Worm (Caenorhabditis elegans) whole organism, young adult: ENCODE data around the gene R11G11.16.

Source experiments
- B0261.1 ChIP-seq: sonication (generic microtip); optimal IDR thresholded peaks from 2 replicates; lab custom pipeline; 2016; ENCODE audit warnings: mild to moderate bottlenecking, missing genetic modification characterization, moderate library complexity, missing compliant biosample characterization
- C17E4.6 ChIP-seq: fragments of 200-800 bp; sonication (Bioruptor generic); IDR thresholded peaks from 2 replicates; pipeline ENCODE4 v1.3.6; 2022; ENCODE audit warnings: missing genetic modification reagents, missing genetic modification characterization, missing compliant biosample characterization
- F22D6.2 ChIP-seq: sonication (generic microtip); optimal IDR thresholded peaks from 2 replicates; lab custom pipeline; 2016; ENCODE audit warnings: mild to moderate bottlenecking, missing genetic modification characterization, missing compliant biosample characterization
- K11D2.4 ChIP-seq: fragments of 200-800 bp; sonication (Bioruptor generic); IDR thresholded peaks from 2 replicates; pipeline ENCODE4 v1.3.6; 2022; ENCODE audit warnings: missing genetic modification reagents, missing genetic modification characterization, missing compliant biosample characterization
- T07F8.4 ChIP-seq: sonication (generic microtip); optimal IDR thresholded peaks from 2 replicates; lab custom pipeline; 2016; ENCODE audit warnings: mild to moderate bottlenecking, missing genetic modification characterization, moderate library complexity, missing compliant biosample characterization
- T26A5.8 ChIP-seq: sonication (generic microtip); optimal IDR thresholded peaks from 2 replicates; lab custom pipeline; 2016; ENCODE audit warnings: missing genetic modification characterization, missing compliant biosample characterization
- Y53G8AR.9 ChIP-seq: fragments of 200-800 bp; sonication (Bioruptor generic); conservative IDR thresholded peaks from 2 replicates; pipeline ENCODE4 v1.3.6; 2022; ENCODE audit warnings: missing genetic modification reagents, missing genetic modification characterization, missing compliant biosample characterization
- Y79H2A.3 ChIP-seq: fragments of 200-800 bp; sonication (Bioruptor generic); conservative IDR thresholded peaks from 2 replicates; pipeline ENCODE4 v1.3.6; 2022; ENCODE audit warnings: missing genetic modification reagents, missing genetic modification characterization, missing compliant biosample characterization
- attf-5 ChIP-seq: fragments of 200-800 bp; sonication (Bioruptor generic); optimal IDR thresholded peaks from 2 replicates; lab custom pipeline; 2018; ENCODE audit warnings: mild to moderate bottlenecking, missing genetic modification characterization, missing compliant biosample characterization
- cebp-1 ChIP-seq, 2 experiments: fragments of 200-800 bp in 1 of 2; sonication (Bioruptor generic) in 1 of 2; sonication (generic microtip) in 1 of 2; IDR thresholded peaks in 1 of 2; optimal IDR thresholded peaks in 1 of 2; 2 replicates each; pipeline versions ENCODE4 v1.3.6 to Lab custom; 2017 to 2022; ENCODE audit warnings: missing compliant biosample characterization in 2 of 2, missing genetic modification characterization in 2 of 2, mild to moderate bottlenecking in 1 of 2, missing genetic modification reagents in 1 of 2, moderate library complexity in 1 of 2
- ceh-79 ChIP-seq: sonication (generic microtip); optimal IDR thresholded peaks from 2 replicates; lab custom pipeline; 2017; ENCODE audit warnings: mild to moderate bottlenecking, missing genetic modification characterization, missing compliant biosample characterization
- ceh-91 ChIP-seq: fragments of 200-800 bp; sonication (Bioruptor generic); IDR thresholded peaks from 2 replicates; pipeline ENCODE4 v1.3.6; 2022; ENCODE audit warnings: missing genetic modification reagents, missing genetic modification characterization, missing compliant biosample characterization
- die-1 ChIP-seq: sonication (generic microtip); optimal IDR thresholded peaks from 2 replicates; lab custom pipeline; 2016; ENCODE audit warnings: missing genotype, mild to moderate bottlenecking, missing genetic modification characterization, missing compliant biosample characterization
- dox-1 ChIP-seq: fragments of 200-800 bp; sonication (Bioruptor generic); IDR thresholded peaks from 2 replicates; pipeline ENCODE4 v1.3.6; 2022; ENCODE audit warnings: missing genetic modification reagents, missing genetic modification characterization, missing compliant biosample characterization
- ets-4 ChIP-seq: fragments of 200-800 bp; sonication (Bioruptor generic); optimal IDR thresholded peaks from 2 replicates; lab custom pipeline; 2018; ENCODE audit warnings: mild to moderate bottlenecking, missing genetic modification characterization, missing compliant biosample characterization
- him-1 ChIP-seq: sonication (generic microtip); optimal IDR thresholded peaks from 2 replicates; lab custom pipeline; 2016; ENCODE audit warnings: missing genotype, missing genetic modification reagents, missing genetic modification characterization, missing compliant biosample characterization
- hmg-20 ChIP-seq: fragments of 200-800 bp; sonication (Bioruptor generic); IDR thresholded peaks from 2 replicates; pipeline ENCODE4 v1.3.6; 2022; ENCODE audit warnings: missing genetic modification reagents, missing genetic modification characterization, missing compliant biosample characterization
- hrde-1 ChIP-seq: sonication (generic microtip); optimal IDR thresholded peaks from 2 replicates; lab custom pipeline; 2016; ENCODE audit warnings: missing genetic modification characterization, mild to moderate bottlenecking, missing compliant biosample characterization, moderate library complexity, missing genotype, missing genetic modification reagents, borderline replicate concordance
- hsf-1 ChIP-seq: fragments of 200-800 bp; sonication (Bioruptor generic); IDR thresholded peaks from 2 replicates; pipeline ENCODE4 v1.3.6; 2022; ENCODE audit warnings: missing genetic modification reagents, missing genetic modification characterization, missing compliant biosample characterization
- lin-40 ChIP-seq: sonication (generic microtip); optimal IDR thresholded peaks from 2 replicates; lab custom pipeline; 2016; ENCODE audit warnings: missing genetic modification characterization, mild to moderate bottlenecking, missing compliant biosample characterization, missing genotype, missing genetic modification reagents
- mxl-1 ChIP-seq: sonication (generic microtip); optimal IDR thresholded peaks from 2 replicates; lab custom pipeline; 2016; ENCODE audit warnings: missing genetic modification characterization, missing compliant biosample characterization
- nhr-80 ChIP-seq: sonication (generic microtip); optimal IDR thresholded peaks from 2 replicates; lab custom pipeline; 2016; ENCODE audit warnings: missing genetic modification characterization, missing compliant biosample characterization
- nhr-90 ChIP-seq: sonication (generic microtip); optimal IDR thresholded peaks from 2 replicates; lab custom pipeline; 2016; ENCODE audit warnings: missing genotype, mild to moderate bottlenecking, missing genetic modification characterization, missing compliant biosample characterization
- pbrm-1 ChIP-seq: fragments of 200-800 bp; sonication (Bioruptor generic); IDR thresholded peaks from 2 replicates; pipeline ENCODE4 v1.3.6; 2022; ENCODE audit warnings: missing genetic modification reagents, missing genetic modification characterization, missing compliant biosample characterization
- rpc-1 ChIP-seq, 2 experiments: fragments of 150-350 bp in 1 of 2; sonication (generic microtip) in 1 of 2; optimal IDR thresholded peaks; 2 replicates each; lab custom pipeline; 2014 to 2018; ENCODE audit warnings: missing biosample characterization in 1 of 2, missing genetic modification characterization in 1 of 2, missing genetic modification reagents in 1 of 2, missing genotype in 1 of 2
- snpc-3.4 ChIP-seq: sonication (generic microtip); optimal IDR thresholded peaks from 2 replicates; lab custom pipeline; 2017; ENCODE audit warnings: missing genetic modification characterization, mild to moderate bottlenecking, missing compliant biosample characterization, antibody characterized with exemption, moderate library complexity, missing genotype, missing genetic modification reagents
- snpc-4 ChIP-seq, 5 experiments: fragments of 150-350 bp in 1 of 5; sonication (generic microtip) in 4 of 5; optimal IDR thresholded peaks; 2 replicates each; lab custom pipeline; 2014 to 2018; ENCODE audit warnings: missing genetic modification characterization in 5 of 5, missing biosample characterization in 3 of 5, antibody characterized with exemption in 2 of 5, mild to moderate bottlenecking in 2 of 5, missing compliant biosample characterization in 2 of 5, missing genotype in 2 of 5, moderate library complexity in 2 of 5, missing genetic modification reagents in 1 of 5
- sptf-2 ChIP-seq: fragments of 200-800 bp; sonication (Bioruptor generic); optimal IDR thresholded peaks from 2 replicates; lab custom pipeline; 2018; ENCODE audit warnings: mild to moderate bottlenecking, missing genetic modification characterization, missing compliant biosample characterization
- tbp1 ChIP-seq: fragments of 200-800 bp; sonication (Bioruptor generic); optimal IDR thresholded peaks from 2 replicates; lab custom pipeline; 2018; ENCODE audit warnings: mild to moderate bottlenecking, missing genetic modification characterization, missing compliant biosample characterization
- unc-130 ChIP-seq: sonication (generic microtip); optimal IDR thresholded peaks from 2 replicates; lab custom pipeline; 2016; ENCODE audit warnings: missing genetic modification reagents, missing genetic modification characterization, missing compliant biosample characterization
- zfh-2 ChIP-seq: fragments of 200-800 bp; sonication (Bioruptor generic); conservative IDR thresholded peaks from 2 replicates; pipeline ENCODE4 v1.3.6; 2022; ENCODE audit warnings: missing genetic modification reagents, missing genetic modification characterization, missing compliant biosample characterization

R11G11.16 gene

DNA sequence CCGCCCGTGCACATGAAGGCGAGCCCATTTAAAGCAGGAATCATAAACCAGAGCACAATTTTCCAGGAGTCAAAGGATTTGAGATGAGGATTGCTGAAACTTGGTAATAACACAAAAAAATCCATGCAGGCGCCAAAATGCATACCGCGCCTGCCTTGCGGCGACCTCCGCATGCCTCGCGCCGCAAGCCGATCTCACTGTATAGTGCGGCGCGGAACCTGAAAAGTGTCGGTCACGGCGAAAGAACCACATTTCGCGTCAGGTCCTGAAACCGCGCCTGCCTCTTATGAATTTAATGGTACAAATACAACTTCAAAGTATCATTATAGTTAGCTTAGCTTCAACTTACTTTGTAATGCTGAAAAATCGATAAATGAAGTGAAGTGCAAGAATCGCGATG, 24.4 kb downstream of the R11G11.16 start:
- TF ChIP-seq T07F8.4 (tag; lab: Kevin White, UChicago) (no peak), zfh-2 (GFP tag; lab: Robert Waterston, UW) (peak; percentile 73), hsf-1 (no peak), snpc-4 (GFP tag; optimal IDR thresholded peaks at IDR 0.05; lab: Kevin White, UChicago) (no peak), snpc-4 (tag; optimal IDR thresholded peaks at IDR 0.05; lab: Kevin White, UChicago) (peak in 1 of 4 experiments; percentile 1), ets-4 (GFP tag; lab: Kevin White, UChicago) (no peak), ceh-91 (GFP tag; lab: Robert Waterston, UW) (no peak)

DNA sequence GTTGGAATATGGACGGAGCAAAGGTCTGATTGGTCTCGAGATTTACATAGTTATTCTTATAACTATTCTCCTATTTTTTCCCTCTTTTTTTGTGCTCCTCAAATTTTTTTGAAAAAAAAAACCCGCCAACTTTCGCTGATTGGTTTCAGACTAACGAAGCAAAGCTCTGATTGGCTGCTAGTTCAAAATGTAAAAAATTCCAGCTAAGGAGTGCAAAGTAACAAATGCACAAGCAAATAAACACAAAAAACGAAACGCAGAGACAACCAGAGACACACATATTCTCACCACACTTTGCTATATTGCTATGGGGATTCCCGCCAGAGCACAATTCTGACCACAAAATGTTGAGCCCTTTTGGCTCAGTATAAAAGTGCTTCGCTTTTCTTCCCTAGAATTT, 27.5 kb downstream of the R11G11.16 start, which contains the start of gene T01G6.1:
TSS of gene T01G6.1 (plus strand) at position 301 of the 400 bp plus-strand sequence.
- TF ChIP-seq K11D2.4 = no peak
- no peak for TF ChIP-seq hmg-20 (GFP tag; lab: Robert Waterston, UW)
- TF ChIP-seq rpc-1 (optimal IDR thresholded peaks at IDR 0.05; lab: Kevin White, UChicago) = no peak
- TF ChIP-seq rpc-1 (tag; optimal IDR thresholded peaks at IDR 0.05; lab: Kevin White, UChicago) = no peak
- no peak for TF ChIP-seq sptf-2 (GFP tag; lab: Kevin White, UChicago)
- no peak for TF ChIP-seq Y79H2A.3 (GFP tag; lab: Robert Waterston, UW)
- TF ChIP-seq snpc-4 (GFP tag; optimal IDR thresholded peaks at IDR 0.05; lab: Kevin White, UChicago) = no peak
- TF ChIP-seq snpc-4 (tag; optimal IDR thresholded peaks at IDR 0.05; lab: Kevin White, UChicago) = no peak
- TF ChIP-seq Y53G8AR.9 (GFP tag; lab: Robert Waterston, UW) = no peak
- TF ChIP-seq snpc-3.4 (tag; lab: Kevin White, UChicago) = no peak
- TF ChIP-seq ceh-79 = no peak
- no peak for TF ChIP-seq T07F8.4 (tag; lab: Kevin White, UChicago)
- TF ChIP-seq hsf-1 = no peak
- TF ChIP-seq F22D6.2 = no peak
- no peak for TF ChIP-seq hrde-1 (tag; lab: Kevin White, UChicago)
- no peak for TF ChIP-seq him-1
- TF ChIP-seq mxl-1 = no peak
- TF ChIP-seq, all 124 proteins: peak for 0

DNA sequence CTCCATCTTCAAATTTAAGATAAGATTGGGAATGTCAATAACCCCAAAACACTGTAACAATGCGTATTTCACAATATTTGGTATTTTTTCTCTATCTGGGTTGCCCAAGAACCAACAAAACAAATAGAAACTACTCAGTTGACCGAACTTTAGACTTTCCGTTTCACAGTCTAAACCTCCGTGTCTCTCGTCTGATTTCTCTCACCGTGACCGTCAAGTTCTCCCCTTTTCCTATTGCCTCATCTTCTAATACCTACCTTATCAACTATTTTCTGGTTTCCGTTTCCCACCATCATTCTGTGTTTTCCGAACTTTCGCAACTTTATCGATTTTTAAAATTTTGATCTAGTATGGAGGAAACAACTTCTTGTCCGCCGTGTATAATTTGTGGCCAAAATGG, 30.7 kb downstream of the R11G11.16 start, which contains the start of gene nhr-131:
TSS of gene nhr-131 (plus strand) at position 87 of the 400 bp plus-strand sequence.
- no peak for TF ChIP-seq pbrm-1 (GFP tag; lab: Robert Waterston, UW)
- peak; percentile 73 for TF ChIP-seq cebp-1 (GFP tag; IDR thresholded peaks at IDR 0.05; lab: Robert Waterston, UW)
- peak; percentile 89 for TF ChIP-seq cebp-1 (tag; optimal IDR thresholded peaks at IDR 0.05; lab: Kevin White, UChicago)
- TF ChIP-seq nhr-80 (tag; lab: Kevin White, UChicago) = peak; percentile 77
- TF ChIP-seq attf-5 (GFP tag; lab: Kevin White, UChicago) = peak; percentile 54
- TF ChIP-seq dox-1 (GFP tag; lab: Robert Waterston, UW) = peak; percentile 41
- peak; percentile 20 for TF ChIP-seq lin-40 (tag; lab: Kevin White, UChicago)
- no peak for TF ChIP-seq T26A5.8 (tag; lab: Kevin White, UChicago)

DNA sequence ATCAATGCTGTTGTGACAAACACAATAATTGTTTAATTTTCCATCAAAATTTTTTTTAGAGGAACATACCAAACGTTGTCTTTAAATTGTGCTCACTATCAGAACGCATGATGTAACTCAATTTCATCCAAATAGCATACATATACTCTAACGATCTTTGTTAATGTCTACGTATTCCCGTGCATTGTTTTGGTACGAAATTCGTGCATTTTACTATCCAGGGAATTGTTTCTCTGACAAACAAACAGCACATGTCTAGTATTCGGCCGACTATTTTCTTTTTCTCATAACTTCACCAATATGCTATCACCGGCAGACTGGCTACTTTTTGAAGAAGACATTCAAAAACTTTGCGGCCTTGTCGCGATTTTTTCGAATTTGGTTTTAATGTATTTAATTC, 33.5 kb downstream of the R11G11.16 start, which contains the start of gene str-196:
TSS of gene str-196 (plus strand) at position 301 of the 400 bp plus-strand sequence.
- TF ChIP-seq unc-130 (GFP tag; lab: Kevin White, UChicago) (no peak), die-1 (tag; lab: Kevin White, UChicago) (no peak), Y53G8AR.9 (GFP tag; lab: Robert Waterston, UW) (no peak), rpc-1 (optimal IDR thresholded peaks at IDR 0.05; lab: Kevin White, UChicago) (no peak), rpc-1 (tag; optimal IDR thresholded peaks at IDR 0.05; lab: Kevin White, UChicago) (no peak), B0261.1 (tag; lab: Kevin White, UChicago) (no peak), C17E4.6 (no peak), tbp1 (GFP tag; lab: Kevin White, UChicago) (no peak), mxl-1 (no peak), cebp-1 (GFP tag; IDR thresholded peaks at IDR 0.05; lab: Robert Waterston, UW) (no peak), cebp-1 (tag; optimal IDR thresholded peaks at IDR 0.05; lab: Kevin White, UChicago) (no peak), nhr-90 (tag; lab: Kevin White, UChicago) (no peak)
